Worm (Caenorhabditis elegans) whole organism, midembryonic: Measurements from ENCODE around the gene F08H9.4.

Source experiments
- T22C8.4 ChIP-seq: fragments of 200-800 bp; sonication (Bioruptor generic); IDR thresholded peaks from 2 replicates; pipeline ENCODE4 v1.3.6; 2022; ENCODE audit warnings: missing genetic modification characterization, missing compliant biosample characterization
- cog-1 ChIP-seq: sonication (generic microtip); optimal IDR thresholded peaks from 2 replicates; lab custom pipeline; 2016; ENCODE audit warnings: missing genetic modification characterization, missing compliant biosample characterization
- flt-1 ChIP-seq: fragments of 200-800 bp; sonication (Bioruptor generic); IDR thresholded peaks from 2 replicates; pipeline ENCODE4 v1.3.6; 2022; ENCODE audit warnings: missing genetic modification characterization, missing compliant biosample characterization
- klf-2 ChIP-seq: fragments of 200-800 bp; sonication (Bioruptor generic); conservative IDR thresholded peaks from 2 replicates; pipeline ENCODE4 v1.3.6; 2022; ENCODE audit warnings: missing genetic modification reagents, missing genetic modification characterization, missing compliant biosample characterization
- med-1 ChIP-seq: sonication (generic microtip); optimal IDR thresholded peaks from 2 replicates; lab custom pipeline; 2017; ENCODE audit warnings: missing genetic modification characterization, mild to moderate bottlenecking, missing compliant biosample characterization, antibody characterized with exemption, missing genetic modification reagents; ENCODE audit not compliant: insufficient read depth
- ref-1 ChIP-seq: fragments of 200-800 bp; sonication (Bioruptor generic); conservative IDR thresholded peaks from 2 replicates; pipeline ENCODE4 v1.3.6; 2022; ENCODE audit warnings: missing genetic modification reagents, missing genetic modification characterization, missing compliant biosample characterization
- tab-1 ChIP-seq: fragments of 200-800 bp; sonication (Bioruptor generic); IDR thresholded peaks from 2 replicates; pipeline ENCODE4 v1.3.6; 2022; ENCODE audit warnings: missing genetic modification characterization, missing compliant biosample characterization
- ztf-23 ChIP-seq: fragments of 200-800 bp; sonication (Bioruptor generic); IDR thresholded peaks from 2 replicates; pipeline ENCODE4 v1.3.6; 2022; ENCODE audit warnings: missing genetic modification reagents, missing genetic modification characterization, missing compliant biosample characterization
- ztf-29 ChIP-seq: fragments of 200-800 bp; sonication (Bioruptor generic); IDR thresholded peaks from 2 replicates; pipeline ENCODE4 v1.3.6; 2022; ENCODE audit warnings: missing genetic modification reagents, missing genetic modification characterization, missing compliant biosample characterization

F08H9.4 gene

DNA sequence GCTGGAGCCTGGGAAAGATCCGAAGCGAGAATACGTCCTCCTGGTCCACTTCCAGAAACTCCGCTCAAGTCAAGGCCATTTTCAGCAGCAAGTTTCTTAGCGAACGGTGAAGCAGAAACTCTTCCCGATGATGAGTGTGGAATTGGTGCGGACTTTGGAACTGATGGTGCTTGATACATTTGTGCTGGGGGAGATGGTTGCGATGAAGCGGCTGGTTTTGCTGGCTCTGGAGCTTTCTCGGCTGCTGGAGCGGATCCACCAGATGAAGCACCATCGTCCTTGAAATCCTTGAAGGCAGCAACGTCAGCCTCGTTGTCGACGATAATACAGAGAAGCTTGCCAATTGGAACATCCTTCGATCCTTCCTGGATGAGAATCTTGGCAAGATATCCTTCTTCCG lies 17.8 kb downstream of the F08H9.4 start:
- no peak for TF ChIP-seq ztf-23
- no peak for TF ChIP-seq tab-1 (GFP tag; lab: Robert Waterston, UW)

DNA sequence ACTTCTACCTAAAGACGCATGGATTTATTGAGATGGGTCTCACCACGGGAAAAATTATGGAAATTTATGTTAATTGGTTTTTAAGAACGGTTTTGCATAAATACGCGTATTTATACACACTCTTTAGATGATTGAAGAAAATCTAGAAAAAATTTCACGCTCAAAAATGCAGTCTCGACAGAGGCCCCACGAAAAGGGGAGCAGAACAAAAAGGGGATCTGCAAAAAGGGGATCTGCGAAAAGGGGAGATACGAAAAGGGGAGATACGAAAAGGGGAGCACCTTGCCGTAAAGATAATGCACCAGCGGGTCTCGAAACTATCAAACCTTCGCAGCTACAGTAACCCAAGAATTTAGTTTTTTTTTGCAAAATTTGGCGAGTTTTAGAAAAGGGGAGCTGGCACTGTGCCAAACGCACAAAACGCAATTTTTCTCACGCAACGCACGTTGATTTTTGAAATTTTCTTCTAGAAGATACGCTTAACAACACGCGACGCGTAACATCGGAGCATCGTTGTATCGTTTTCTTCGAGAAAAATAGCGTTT lies 20.7 kb downstream of the F08H9.4 start:
- 0 out of 2 replicates have a peak, but pooled peaks have one; percentile 14 for TF ChIP-seq tab-1 (GFP tag; lab: Robert Waterston, UW)
- TF ChIP-seq ztf-23, result peak; percentile 63

DNA sequence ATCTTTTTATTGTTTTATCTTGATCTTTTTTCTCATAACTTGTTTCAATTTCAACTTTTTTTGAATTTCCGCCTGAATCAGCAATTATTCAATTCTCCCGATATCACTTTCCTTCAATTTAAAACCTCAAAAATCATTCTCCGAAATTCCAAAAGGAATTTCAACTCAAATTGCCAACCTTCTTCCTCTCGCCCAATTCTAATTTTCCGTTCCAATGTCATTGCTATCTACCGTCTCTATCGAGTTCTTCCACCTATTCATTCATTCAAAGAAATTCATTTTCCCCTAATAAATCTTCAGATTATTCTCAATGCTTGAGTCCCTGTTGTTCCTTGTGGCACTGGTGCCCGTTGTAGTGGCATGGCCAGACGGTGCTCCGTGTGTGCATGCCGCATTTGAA lies 23.4 kb downstream of the F08H9.4 start, which contains the start of gene F23B12.4:
TSS of gene F23B12.4 (plus strand) at position 301 of the 400 bp plus-strand sequence.
- TF ChIP-seq med-1 (no peak), klf-2 (GFP tag; lab: Robert Waterston, UW) (no peak), cog-1 (tag; lab: Kevin White, UChicago) (no peak), ztf-23 (no peak), flt-1 (no peak), T22C8.4 (GFP tag; lab: Robert Waterston, UW) (no peak), ref-1 (GFP tag; lab: Robert Waterston, UW) (no peak), ztf-29 (GFP tag; lab: Robert Waterston, UW) (no peak), tab-1 (GFP tag; lab: Robert Waterston, UW) (no peak)

DNA sequence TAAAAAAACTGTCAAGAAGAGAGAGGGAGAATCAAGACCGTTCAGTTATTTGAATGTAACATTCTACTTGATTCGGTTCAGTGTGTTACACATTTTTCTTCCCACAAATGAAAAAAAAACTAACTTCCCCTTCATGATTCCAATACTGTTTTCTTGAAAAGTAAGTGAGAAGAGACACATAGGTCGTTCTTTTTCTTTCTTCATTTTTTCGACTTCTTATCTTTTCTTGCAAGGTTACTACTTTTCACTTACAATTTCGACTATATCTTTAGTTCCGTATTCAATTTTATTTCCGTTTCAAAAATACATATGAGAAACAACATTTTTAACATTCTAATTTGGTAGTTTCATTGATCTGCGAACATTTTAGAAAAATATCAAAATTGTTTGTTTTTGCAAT lies 25.0 kb downstream of the F08H9.4 start:
- no peak for TF ChIP-seq ztf-23
- TF ChIP-seq klf-2 (GFP tag; lab: Robert Waterston, UW), result no peak
- no peak for TF ChIP-seq ref-1 (GFP tag; lab: Robert Waterston, UW)

- TF ChIP-seq cog-1 (tag; lab: Kevin White, UChicago) (no peak), med-1 (no peak), ref-1 (GFP tag; lab: Robert Waterston, UW) (no peak), klf-2 (GFP tag; lab: Robert Waterston, UW) (no peak), T22C8.4 (GFP tag; lab: Robert Waterston, UW) (no peak), ztf-29 (GFP tag; lab: Robert Waterston, UW) (no peak), flt-1 (no peak), tab-1 (GFP tag; lab: Robert Waterston, UW) (no peak), ztf-23 (no peak)
Measured at ce11 chrV:14438099-14438739, 26.0 kb downstream of the F08H9.4 start.

ce11 chrV:14437355-14437754 lies 26.9 kb downstream of the F08H9.4 start:
- no peak for TF ChIP-seq cog-1 (tag; lab: Kevin White, UChicago)
- TF ChIP-seq med-1, result no peak
- TF ChIP-seq ztf-29 (GFP tag; lab: Robert Waterston, UW), result no peak
- TF ChIP-seq tab-1 (GFP tag; lab: Robert Waterston, UW), result no peak
- no peak for TF ChIP-seq ref-1 (GFP tag; lab: Robert Waterston, UW)
- no peak for TF ChIP-seq T22C8.4 (GFP tag; lab: Robert Waterston, UW)
- no peak for TF ChIP-seq klf-2 (GFP tag; lab: Robert Waterston, UW)
- no peak for TF ChIP-seq flt-1
- TF ChIP-seq ztf-23, result no peak

ce11 chrV:14436195-14436594 lies 28.0 kb downstream of the F08H9.4 start:
- TF ChIP-seq klf-2 (GFP tag; lab: Robert Waterston, UW) (no peak), ref-1 (GFP tag; lab: Robert Waterston, UW) (no peak), med-1 (no peak)

- TF ChIP-seq ztf-23, result no peak
- no peak for TF ChIP-seq tab-1 (GFP tag; lab: Robert Waterston, UW)
- no peak for TF ChIP-seq cog-1 (tag; lab: Kevin White, UChicago)
- no peak for TF ChIP-seq klf-2 (GFP tag; lab: Robert Waterston, UW)
- TF ChIP-seq flt-1, result no peak
- TF ChIP-seq T22C8.4 (GFP tag; lab: Robert Waterston, UW), result no peak
- TF ChIP-seq ztf-29 (GFP tag; lab: Robert Waterston, UW), result no peak
- TF ChIP-seq ref-1 (GFP tag; lab: Robert Waterston, UW), result no peak
- no peak for TF ChIP-seq med-1
Measured at ce11 chrV:14433584-14433983, 30.6 kb downstream of the F08H9.4 start.

ce11 chrV:14432259-14432658 lies 32.0 kb downstream of the F08H9.4 start, which contains the start of gene egl-1:
egl-1 (minus strand) TSS chrV:14432359.
- TF ChIP-seq T22C8.4 (GFP tag; lab: Robert Waterston, UW) (no peak), cog-1 (tag; lab: Kevin White, UChicago) (no peak), ref-1 (GFP tag; lab: Robert Waterston, UW) (no peak), ztf-23 (no peak), ztf-29 (GFP tag; lab: Robert Waterston, UW) (no peak), klf-2 (GFP tag; lab: Robert Waterston, UW) (no peak), flt-1 (no peak), med-1 (no peak), tab-1 (GFP tag; lab: Robert Waterston, UW) (no peak)

DNA sequence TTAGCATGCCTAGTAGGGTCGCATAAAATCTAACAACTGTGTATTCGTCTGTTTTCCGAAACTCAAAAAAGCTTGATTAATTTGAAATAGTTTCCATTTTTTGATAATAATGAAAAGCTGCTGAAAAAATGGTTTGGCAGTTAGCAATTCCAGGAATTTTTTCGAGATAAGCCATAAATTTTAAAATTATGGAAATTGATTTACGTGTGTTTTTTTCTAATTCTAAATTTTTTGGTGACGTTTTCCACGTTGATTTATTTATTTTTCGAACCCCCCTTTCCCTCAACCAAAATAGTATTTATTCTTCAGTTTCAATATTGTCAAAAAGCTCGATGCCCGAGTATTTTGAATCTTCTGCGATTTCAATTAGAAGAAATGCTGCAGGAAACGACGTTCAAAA lies 35.4 kb downstream of the F08H9.4 start, which contains the start of gene F23B12.1:
TSS of gene F23B12.1 (plus strand) at position 301 of the 400 bp plus-strand sequence.
- no peak for TF ChIP-seq cog-1 (tag; lab: Kevin White, UChicago)
- TF ChIP-seq klf-2 (GFP tag; lab: Robert Waterston, UW), result no peak
- TF ChIP-seq T22C8.4 (GFP tag; lab: Robert Waterston, UW), result no peak
- no peak for TF ChIP-seq flt-1
- TF ChIP-seq ztf-23, result no peak
- no peak for TF ChIP-seq ref-1 (GFP tag; lab: Robert Waterston, UW)
- no peak for TF ChIP-seq med-1
- no peak for TF ChIP-seq ztf-29 (GFP tag; lab: Robert Waterston, UW)
- no peak for TF ChIP-seq tab-1 (GFP tag; lab: Robert Waterston, UW)
